Worm (Caenorhabditis elegans): ENCODE measurements around the gene H03E18.2.
A peak's percentile ranks its signal among the peaks of the same experiment; 100 is the strongest.

H03E18.2 gene

ce11 chrX:8549026-8549425, 28.7 kb upstream of the H03E18.2 start, which contains the start of gene D2021.4:
TSS of gene D2021.4 (minus strand) at chrX:8549073.
- TF ChIP-seq B0261.1 (tag; optimal IDR thresholded peaks at IDR 0.05) = no peak
- TF ChIP-seq repo-1 (tag; optimal IDR thresholded peaks at IDR 0.05) = no peak
- peak; percentile 90 for TF ChIP-seq nhr-80 (tag; optimal IDR thresholded peaks at IDR 0.05)
- TF ChIP-seq lir-1 (GFP tag; conservative IDR thresholded peaks at IDR 0.05) = no peak
- TF ChIP-seq F55B11.4 (tag; optimal IDR thresholded peaks at IDR 0.05; ENCODE audit: borderline replicate concordance, insufficient read depth) = no peak
- TF ChIP-seq cebp-1 (GFP tag; IDR thresholded peaks at IDR 0.05) = no peak
- TF ChIP-seq cebp-1 (tag; optimal IDR thresholded peaks at IDR 0.05) = peak; percentile 28
- TF ChIP-seq rcor-1 (GFP tag; IDR thresholded peaks at IDR 0.05) = no peak
- TF ChIP-seq dox-1 (GFP tag; IDR thresholded peaks at IDR 0.05) = no peak

- TF ChIP-seq sdz-38 (tag; optimal IDR thresholded peaks at IDR 0.05) = no peak
- TF ChIP-seq ztf-26 (tag; optimal IDR thresholded peaks at IDR 0.05) = peak; percentile 61
- peak; percentile 30; the same call in 1 of the 2 replicates for TF ChIP-seq cebp-1 (GFP tag; IDR thresholded peaks at IDR 0.05)
- TF ChIP-seq cebp-1 (tag; optimal IDR thresholded peaks at IDR 0.05) = peak; percentile 86
- peak; percentile 59; the same call in 1 of the 2 replicates for TF ChIP-seq let-526 (GFP tag; IDR thresholded peaks at IDR 0.05)
- TF ChIP-seq hmg-20 (GFP tag; IDR thresholded peaks at IDR 0.05) = no peak
- 0 out of 2 replicates have a peak, but pooled peaks have one; percentile 19 for TF ChIP-seq attf-3 (GFP tag; conservative IDR thresholded peaks at IDR 0.05)
- TF ChIP-seq snpc-4 (GFP tag; optimal IDR thresholded peaks at IDR 0.05) = no peak
- TF ChIP-seq snpc-4 (tag; optimal IDR thresholded peaks at IDR 0.05) = peak in 3 of 4 experiments; percentile 34 to 50 (median 38)
- peak; percentile 83 for TF ChIP-seq lin-40 (tag; optimal IDR thresholded peaks at IDR 0.05)
- TF ChIP-seq ama-1 (optimal IDR thresholded peaks at IDR 0.05) = no peak
- no peak for TF ChIP-seq ama-1 (GFP tag; optimal IDR thresholded peaks at IDR 0.05)
- peak; percentile 17 for TF ChIP-seq chd-7 (tag; optimal IDR thresholded peaks at IDR 0.05)
- no peak for TF ChIP-seq Y67H2A.10 (GFP tag; conservative IDR thresholded peaks at IDR 0.05)
- TF ChIP-seq aptf-3 (GFP tag; IDR thresholded peaks at IDR 0.05) = no peak
- peak; percentile 2 for TF ChIP-seq F22D6.2 (tag; optimal IDR thresholded peaks at IDR 0.05)
- peak; percentile 70 for TF ChIP-seq somi-1 (GFP tag; optimal IDR thresholded peaks at IDR 0.05)
- 0 out of 2 replicates have a peak, but pooled peaks have one; percentile 37 for TF ChIP-seq Y56A3A.18 (GFP tag; IDR thresholded peaks at IDR 0.05)
- no peak for TF ChIP-seq B0019.2 (GFP tag; conservative IDR thresholded peaks at IDR 0.05)
- peak; percentile 78 for TF ChIP-seq K11D2.4 (GFP tag; IDR thresholded peaks at IDR 0.05)
- TF ChIP-seq attf-5 (GFP tag; optimal IDR thresholded peaks at IDR 0.05) = peak; percentile 85
- peak; percentile 2 for TF ChIP-seq repo-1 (tag; optimal IDR thresholded peaks at IDR 0.05)
- TF ChIP-seq F49E8.2 (tag; optimal IDR thresholded peaks at IDR 0.05; ENCODE audit: insufficient read depth) = no peak
- TF ChIP-seq rcor-1 (GFP tag; IDR thresholded peaks at IDR 0.05) = peak; percentile 64
- TF ChIP-seq dox-1 (GFP tag; IDR thresholded peaks at IDR 0.05) = peak; percentile 90
- TF ChIP-seq let-607 (tag; optimal IDR thresholded peaks at IDR 0.05) = peak in 1 of 2 experiments; percentile 35
- no peak for TF ChIP-seq madf-8 (GFP tag; conservative IDR thresholded peaks at IDR 0.05)
- peak; percentile 73 for TF ChIP-seq K12H6.12 (tag; optimal IDR thresholded peaks at IDR 0.05)
- peak; percentile 56 for TF ChIP-seq madf-10 (tag; optimal IDR thresholded peaks at IDR 0.05)
- TF ChIP-seq lsl-1 (GFP tag; optimal IDR thresholded peaks at IDR 0.05) = no peak
- TF ChIP-seq Y53G8AR.9 (GFP tag; conservative IDR thresholded peaks at IDR 0.05) = peak; percentile 69; the same call in 1 of the 2 replicates
- TF ChIP-seq atf-7 (tag; optimal IDR thresholded peaks at IDR 0.05) = peak; percentile 37
- TF ChIP-seq attf-6 (GFP tag; IDR thresholded peaks at IDR 0.05) = no peak
- no peak for TF ChIP-seq F57A8.1 (GFP tag; optimal IDR thresholded peaks at IDR 0.05)
- TF ChIP-seq rpc-1 (optimal IDR thresholded peaks at IDR 0.05) = no peak
- TF ChIP-seq rpc-1 (tag; optimal IDR thresholded peaks at IDR 0.05) = no peak
- peak; percentile 71 for TF ChIP-seq mcd-1 (GFP tag; IDR thresholded peaks at IDR 0.05)
- no peak for TF ChIP-seq bed-2 (GFP tag; IDR thresholded peaks at IDR 0.05)
- no peak for TF ChIP-seq hlh-12 (tag; optimal IDR thresholded peaks at IDR 0.05)
- no peak for TF ChIP-seq B0261.1 (tag; optimal IDR thresholded peaks at IDR 0.05)
- no peak for TF ChIP-seq hrde-1 (tag; optimal IDR thresholded peaks at IDR 0.05; ENCODE audit: borderline replicate concordance)
- peak; percentile 43; the same call in 1 of the 2 replicates for TF ChIP-seq hmg-1.2 (GFP tag; IDR thresholded peaks at IDR 0.05)
- peak; percentile 41 for TF ChIP-seq lin-54 (GFP tag; optimal IDR thresholded peaks at IDR 0.05)
Observed at ce11 chrX:8545971-8546442, 25.7 kb upstream of the H03E18.2 start, which contains the start of gene sdha-1. TSS of gene sdha-1 (minus strand) at chrX:8546021.
